Fruit fly (Drosophila melanogaster): ENCODE data around the gene EMC4.

DNA sequence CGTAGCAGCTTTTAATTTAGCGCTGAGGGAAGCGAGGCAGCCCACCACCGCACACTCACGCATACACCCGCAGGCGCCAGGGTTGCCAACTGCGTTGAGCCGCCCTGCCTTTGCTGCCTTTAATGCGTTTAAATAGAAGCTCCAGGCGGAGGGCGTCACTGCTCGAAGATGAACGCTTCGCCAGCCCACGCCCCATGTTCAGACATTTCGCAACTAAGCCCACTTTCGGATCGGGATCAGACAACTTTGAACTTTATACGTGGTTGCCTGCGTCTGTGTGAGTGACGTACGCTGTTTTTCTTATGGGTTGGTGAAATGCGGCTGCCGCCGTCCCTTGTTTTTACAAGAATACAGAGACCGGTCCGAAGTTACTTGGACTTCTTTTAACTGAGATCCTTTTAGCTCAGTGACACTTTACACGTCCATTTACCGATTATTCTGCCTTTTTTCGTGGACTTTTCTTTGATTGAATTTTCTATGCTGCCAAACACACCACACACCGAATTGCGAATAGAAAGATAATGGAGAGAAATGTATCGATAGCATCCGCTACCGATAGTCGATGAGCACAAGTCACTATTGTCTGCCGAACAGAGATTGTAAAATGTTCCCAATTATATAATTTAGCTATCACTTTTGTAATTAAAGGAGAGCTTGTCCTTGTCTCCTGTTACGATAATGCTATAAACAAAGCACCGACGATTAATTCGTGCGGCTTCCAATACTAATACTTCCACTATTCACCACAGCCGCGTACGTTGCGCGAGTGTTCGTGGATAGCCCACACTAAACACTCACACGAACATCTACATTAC lies 3.2 kb upstream of the EMC4 start:
- no peak for TF ChIP-seq CTCF (optimal IDR thresholded peaks at IDR 0.05)
- TF ChIP-seq CG8478 (optimal IDR thresholded peaks at IDR 0.05): no peak
